Worm (Caenorhabditis elegans) whole organism, late embryonic: ENCODE data around the gene B0496.6.

Experiments used
- dmd-4 ChIP-seq: sonication (generic microtip); optimal IDR thresholded peaks from 2 replicates; lab custom pipeline; 2016; ENCODE audit warnings: borderline replicate concordance, missing genetic modification characterization, missing compliant biosample characterization
- unc-55 ChIP-seq: sonication (generic microtip); optimal IDR thresholded peaks from 2 replicates; lab custom pipeline; 2017; ENCODE audit warnings: missing biosample characterization, missing genetic modification reagents, missing genetic modification characterization

ce11 chrIV:7426055-7426454 lies 7.1 kb downstream of the B0496.6 start:
- TF ChIP-seq dmd-4 (tag; lab: Kevin White, UChicago) = no peak
- peak; percentile 73 for TF ChIP-seq unc-55 (GFP tag; lab: Kevin White, UChicago)
